Worm (Caenorhabditis elegans) whole organism, L2 larva: ENCODE data around the gene F23F1.6.
A peak's percentile ranks its signal among the peaks of the same experiment; 100 is the strongest.

ENCODE experiments used
- C34F6.9 ChIP-seq: fragments of 150-350 bp; optimal IDR thresholded peaks from 2 replicates; lab custom pipeline; 2014; ENCODE audit warnings: missing biosample characterization, missing genetic modification characterization
- R02D3.7 ChIP-seq: fragments of 150-350 bp; optimal IDR thresholded peaks from 2 replicates; lab custom pipeline; 2014; ENCODE audit warnings: missing biosample characterization, missing genetic modification characterization
- ZK546.5 ChIP-seq: sonication (generic microtip); optimal IDR thresholded peaks from 2 replicates; lab custom pipeline; 2017; ENCODE audit warnings: missing biosample characterization, missing genetic modification characterization
- alr-1 ChIP-seq: fragments of 150-350 bp; optimal IDR thresholded peaks from 2 replicates; lab custom pipeline; 2014; ENCODE audit warnings: missing biosample characterization, missing genetic modification characterization
- aly-2 ChIP-seq: fragments of 150-350 bp; optimal IDR thresholded peaks from 2 replicates; lab custom pipeline; 2014; ENCODE audit warnings: missing biosample characterization, missing genetic modification characterization
- ama-1 ChIP-seq: fragments of 150-350 bp; optimal IDR thresholded peaks from 2 replicates; lab custom pipeline; 2018; ENCODE audit warnings: inconsistent platforms
- blmp-1 ChIP-seq: sonication (generic microtip); optimal IDR thresholded peaks from 2 replicates; lab custom pipeline; 2017; ENCODE audit warnings: missing genetic modification characterization, mild to moderate bottlenecking, missing compliant biosample characterization, antibody characterized with exemption, moderate library complexity; ENCODE audit not compliant: insufficient read depth
- ceh-82 ChIP-seq: fragments of 150-350 bp; optimal IDR thresholded peaks from 2 replicates; lab custom pipeline; 2014; ENCODE audit warnings: missing biosample characterization, missing genetic modification characterization
- crh-2 ChIP-seq: sonication (generic microtip); optimal IDR thresholded peaks from 2 replicates; lab custom pipeline; 2017; ENCODE audit warnings: missing biosample characterization, missing genetic modification characterization
- egl-27 ChIP-seq: sonication (generic microtip); optimal IDR thresholded peaks from 3 replicates; lab custom pipeline; 2017; ENCODE audit warnings: missing biosample characterization, missing genetic modification reagents, missing genetic modification characterization
- fos-1 ChIP-seq: fragments of 150-350 bp; optimal IDR thresholded peaks from 2 replicates; lab custom pipeline; 2014; ENCODE audit warnings: missing biosample characterization, missing genetic modification characterization
- gmeb-1 ChIP-seq: fragments of 150-350 bp; optimal IDR thresholded peaks from 2 replicates; lab custom pipeline; 2014; ENCODE audit warnings: missing biosample characterization, missing genetic modification characterization
- lin-11 ChIP-seq: fragments of 150-350 bp; sonication (generic microtip); optimal IDR thresholded peaks from 2 replicates; lab custom pipeline; 2014; ENCODE audit warnings: missing biosample characterization, missing genetic modification characterization, inconsistent platforms, mixed read lengths
- lin-13 ChIP-seq: fragments of 150-350 bp; optimal IDR thresholded peaks from 2 replicates; lab custom pipeline; 2014; ENCODE audit warnings: missing biosample characterization, missing genetic modification reagents, missing genetic modification characterization
- lin-39 ChIP-seq: fragments of 150-350 bp; optimal IDR thresholded peaks from 2 replicates; lab custom pipeline; 2014; ENCODE audit warnings: missing biosample characterization, missing genetic modification reagents, missing genetic modification characterization
- mab-5 ChIP-seq: fragments of 150-350 bp; optimal IDR thresholded peaks from 2 replicates; lab custom pipeline; 2014; ENCODE audit warnings: missing biosample characterization, missing genetic modification characterization
- mdl-1 ChIP-seq, 2 experiments: fragments of 150-350 bp in 1 of 2; sonication (generic microtip) in 1 of 2; optimal IDR thresholded peaks; 2 replicates each; lab custom pipeline; 2017; ENCODE audit warnings: missing biosample characterization in 2 of 2, missing genetic modification characterization in 2 of 2
- nhr-10 ChIP-seq: sonication (generic microtip); optimal IDR thresholded peaks from 2 replicates; lab custom pipeline; 2017; ENCODE audit warnings: missing biosample characterization, missing genetic modification characterization
- nhr-12 ChIP-seq: fragments of 150-350 bp; optimal IDR thresholded peaks from 2 replicates; lab custom pipeline; 2014; ENCODE audit warnings: missing biosample characterization, missing genetic modification characterization
- nhr-129 ChIP-seq: fragments of 150-350 bp; optimal IDR thresholded peaks from 2 replicates; lab custom pipeline; 2014; ENCODE audit warnings: missing biosample characterization, missing genetic modification characterization
- nhr-21 ChIP-seq: fragments of 150-350 bp; optimal IDR thresholded peaks from 2 replicates; lab custom pipeline; 2014; ENCODE audit warnings: missing biosample characterization, missing genetic modification characterization
- nhr-23 ChIP-seq: fragments of 150-350 bp; optimal IDR thresholded peaks from 2 replicates; lab custom pipeline; 2014; ENCODE audit warnings: missing biosample characterization, missing genetic modification reagents, missing genetic modification characterization
- nhr-237 ChIP-seq: fragments of 150-350 bp; optimal IDR thresholded peaks from 2 replicates; lab custom pipeline; 2014; ENCODE audit warnings: missing biosample characterization, missing genetic modification characterization
- nhr-25 ChIP-seq: fragments of 150-350 bp; sonication (generic microtip); optimal IDR thresholded peaks from 3 replicates; lab custom pipeline; 2014; ENCODE audit warnings: missing biosample characterization, missing genetic modification characterization
- nhr-77 ChIP-seq: fragments of 150-350 bp; optimal IDR thresholded peaks from 2 replicates; lab custom pipeline; 2014; ENCODE audit warnings: missing biosample characterization, missing genetic modification characterization
- sem-4 ChIP-seq: fragments of 150-350 bp; optimal IDR thresholded peaks from 2 replicates; lab custom pipeline; 2014; ENCODE audit warnings: missing biosample characterization, missing genetic modification reagents, missing genetic modification characterization
- skn-1 ChIP-seq: sonication (generic microtip); optimal IDR thresholded peaks from 2 replicates; lab custom pipeline; 2017; ENCODE audit warnings: missing biosample characterization, missing genetic modification characterization
- sma-3 ChIP-seq: sonication (generic microtip); optimal IDR thresholded peaks from 2 replicates; lab custom pipeline; 2016; ENCODE audit warnings: missing genetic modification reagents, missing genetic modification characterization, missing compliant biosample characterization
- sma-9 ChIP-seq, 2 experiments: fragments of 150-350 bp in 1 of 2; sonication (generic microtip) in 1 of 2; optimal IDR thresholded peaks; 2 replicates each; lab custom pipeline; 2014 to 2016; ENCODE audit warnings: missing genetic modification characterization in 2 of 2, mild to moderate bottlenecking in 1 of 2, missing biosample characterization in 1 of 2, missing compliant biosample characterization in 1 of 2, missing genetic modification reagents in 1 of 2, moderate library complexity in 1 of 2
- snpc-4 ChIP-seq: fragments of 150-350 bp; optimal IDR thresholded peaks from 2 replicates; lab custom pipeline; 2014; ENCODE audit warnings: missing biosample characterization, missing genetic modification characterization
- unc-39 ChIP-seq: fragments of 150-350 bp; optimal IDR thresholded peaks from 2 replicates; lab custom pipeline; 2014; ENCODE audit warnings: missing biosample characterization, missing genetic modification characterization
- unc-62 ChIP-seq: fragments of 150-350 bp; optimal IDR thresholded peaks from 2 replicates; lab custom pipeline; 2014; ENCODE audit warnings: missing biosample characterization, missing genetic modification reagents, missing genetic modification characterization
- zag-1 ChIP-seq: fragments of 150-350 bp; optimal IDR thresholded peaks from 2 replicates; lab custom pipeline; 2014; ENCODE audit warnings: missing biosample characterization, missing genetic modification characterization
- ztf-4 ChIP-seq: fragments of 150-350 bp; optimal IDR thresholded peaks from 2 replicates; lab custom pipeline; 2014; ENCODE audit warnings: missing biosample characterization, missing genetic modification characterization

The F23F1.6 gene

ce11 chrII:65484-65883, 28.4 kb upstream of the F23F1.6 start:
- TF ChIP-seq sma-9 (GFP tag; optimal IDR thresholded peaks at IDR 0.05; lab: Kevin White, UChicago) (no peak), sma-9 (tag; optimal IDR thresholded peaks at IDR 0.05; lab: Kevin White, UChicago) (no peak), egl-27 (tag; lab: Kevin White, UChicago) (no peak), snpc-4 (no peak), fos-1 (tag; lab: Kevin White, UChicago) (peak; percentile 76)

ce11 chrII:61013-61412, 23.9 kb upstream of the F23F1.6 start, which contains the start of gene C23H3.2:
Gene C23H3.2, plus strand, starts transcription at chrII:61313.
- TF ChIP-seq sem-4 (tag; lab: Kevin White, UChicago) (no peak), ama-1 (no peak), unc-39 (tag; lab: Kevin White, UChicago) (no peak), mab-5 (tag; lab: Kevin White, UChicago) (no peak), egl-27 (tag; lab: Kevin White, UChicago) (no peak)

ce11 chrII:60049-60448, 22.9 kb upstream of the F23F1.6 start:
- TF ChIP-seq ztf-4 (no peak), blmp-1 (tag; lab: Kevin White, UChicago) (no peak), skn-1 (tag; lab: Kevin White, UChicago) (no peak), C34F6.9 (tag; lab: Kevin White, UChicago) (no peak), nhr-25 (peak; percentile 61), nhr-77 (tag; lab: Kevin White, UChicago) (no peak), fos-1 (tag; lab: Kevin White, UChicago) (peak; percentile 46), lin-11 (tag; lab: Kevin White, UChicago) (no peak), unc-62 (GFP tag; lab: Kevin White, UChicago) (no peak), aly-2 (tag; lab: Kevin White, UChicago) (no peak), mdl-1 (tag; optimal IDR thresholded peaks at IDR 0.05; lab: Kevin White, UChicago) (no peak), nhr-21 (peak; percentile 29), ceh-82 (tag; lab: Kevin White, UChicago) (no peak), nhr-129 (peak; percentile 11)

ce11 chrII:57873-58272, 20.8 kb upstream of the F23F1.6 start:
- TF ChIP-seq nhr-23 (tag; lab: Kevin White, UChicago), result no peak
- no peak for TF ChIP-seq nhr-10 (tag; lab: Kevin White, UChicago)
- TF ChIP-seq blmp-1 (tag; lab: Kevin White, UChicago), result no peak
- TF ChIP-seq snpc-4, result no peak
- TF ChIP-seq sma-3 (GFP tag; lab: Kevin White, UChicago), result no peak
- TF ChIP-seq crh-2 (tag; lab: Kevin White, UChicago), result no peak
- TF ChIP-seq lin-39 (tag; lab: Kevin White, UChicago), result no peak
- no peak for TF ChIP-seq aly-2 (tag; lab: Kevin White, UChicago)
- no peak for TF ChIP-seq alr-1 (tag; lab: Kevin White, UChicago)
- TF ChIP-seq unc-62 (GFP tag; lab: Kevin White, UChicago), result no peak
- TF ChIP-seq nhr-12 (tag; lab: Kevin White, UChicago), result no peak

ce11 chrII:57370-57769, 20.3 kb upstream of the F23F1.6 start, which contains the start of gene ascc-1:
Gene ascc-1, plus strand, starts transcription at chrII:57670.
- TF ChIP-seq gmeb-1 (no peak), zag-1 (tag; lab: Kevin White, UChicago) (no peak), nhr-25 (no peak), nhr-129 (no peak), crh-2 (tag; lab: Kevin White, UChicago) (no peak), nhr-21 (no peak), nhr-237 (tag; lab: Kevin White, UChicago) (no peak), ZK546.5 (tag; lab: Kevin White, UChicago) (no peak), nhr-77 (tag; lab: Kevin White, UChicago) (no peak), blmp-1 (tag; lab: Kevin White, UChicago) (no peak), ceh-82 (tag; lab: Kevin White, UChicago) (no peak), ztf-4 (no peak), sma-3 (GFP tag; lab: Kevin White, UChicago) (no peak), R02D3.7 (tag; lab: Kevin White, UChicago) (no peak), lin-13 (GFP tag; lab: Kevin White, UChicago) (no peak)
